Worm (Caenorhabditis elegans): ENCODE data around the gene M163.9.

- TF ChIP-seq ztf-6 (GFP tag; IDR thresholded peaks at IDR 0.05) (no peak), F37B4.10 (GFP tag; IDR thresholded peaks at IDR 0.05) (no peak), efl-1 (GFP tag; optimal IDR thresholded peaks at IDR 0.05) (no peak), snpc-3.4 (tag; optimal IDR thresholded peaks at IDR 0.05) (no peak), aptf-3 (GFP tag; IDR thresholded peaks at IDR 0.05) (no peak)
These were observed 34.6 kb downstream of the M163.9 start, which contains the start of gene M163.1 for ce11 chrX:14503800-14504550.

All from whole organism, young adult.